Worm (Caenorhabditis elegans) whole organism, L1 larva: ENCODE results near the gene M01F1.8.

Experiments
- C16A3.4 ChIP-seq: fragments of 150-350 bp; optimal IDR thresholded peaks from 2 replicates; lab custom pipeline; 2014; ENCODE audit warnings: missing biosample characterization, missing genetic modification characterization
- C34B4.2 ChIP-seq: sonication (generic microtip); optimal IDR thresholded peaks from 2 replicates; lab custom pipeline; 2017; ENCODE audit warnings: mild to moderate bottlenecking, missing genetic modification characterization, missing compliant biosample characterization
- F16B12.6 ChIP-seq: fragments of 150-350 bp; optimal IDR thresholded peaks from 2 replicates; lab custom pipeline; 2014; ENCODE audit warnings: missing biosample characterization, missing genetic modification characterization
- alr-1 ChIP-seq: fragments of 200-800 bp; sonication (Bioruptor generic); optimal IDR thresholded peaks from 2 replicates; lab custom pipeline; 2018; ENCODE audit warnings: borderline replicate concordance, mild to moderate bottlenecking, missing genetic modification characterization, missing compliant biosample characterization
- aly-2 ChIP-seq: fragments of 150-350 bp; optimal IDR thresholded peaks from 2 replicates; lab custom pipeline; 2014; ENCODE audit warnings: missing biosample characterization, missing genetic modification characterization
- ama-1 ChIP-seq: fragments of 150-350 bp; optimal IDR thresholded peaks from 2 replicates; lab custom pipeline; 2014
- blmp-1 ChIP-seq: fragments of 150-350 bp; optimal IDR thresholded peaks from 2 replicates; lab custom pipeline; 2014; ENCODE audit warnings: missing biosample characterization, missing genetic modification characterization
- ceh-82 ChIP-seq, 3 experiments: fragments of 150-350 bp in 1 of 3; sonication (generic microtip) in 2 of 3; optimal IDR thresholded peaks; 2 replicates each; lab custom pipeline; 2014 to 2017; ENCODE audit warnings: missing biosample characterization in 3 of 3, missing genetic modification characterization in 3 of 3
- ceh-88 ChIP-seq: fragments of 200-800 bp; sonication (Bioruptor generic); IDR thresholded peaks from 2 replicates; pipeline ENCODE4 v1.3.6; 2022; ENCODE audit warnings: missing genetic modification characterization, missing compliant biosample characterization
- ceh-90 ChIP-seq: sonication (generic microtip); optimal IDR thresholded peaks from 2 replicates; lab custom pipeline; 2016; ENCODE audit warnings: missing genetic modification characterization, missing compliant biosample characterization
- ces-1 ChIP-seq: fragments of 150-350 bp; optimal IDR thresholded peaks from 2 replicates; lab custom pipeline; 2014; ENCODE audit warnings: missing biosample characterization, missing genetic modification reagents, missing genetic modification characterization
- efl-1 ChIP-seq, 4 experiments: fragments of 150-350 bp; optimal IDR thresholded peaks in 3 of 4; peaks in 1 of 4; 1 replicate in 1 of 4; 2 replicates in 3 of 4; lab custom pipeline; 2014; ENCODE audit warnings: missing biosample characterization in 2 of 4, missing genetic modification characterization in 2 of 4, missing genetic modification reagents in 2 of 4
- efl-3 ChIP-seq: fragments of 200-800 bp; sonication (Bioruptor generic); optimal IDR thresholded peaks from 2 replicates; lab custom pipeline; 2018; ENCODE audit warnings: mild to moderate bottlenecking, missing genetic modification characterization, missing compliant biosample characterization
- egl-13 ChIP-seq: sonication (generic microtip); optimal IDR thresholded peaks from 2 replicates; lab custom pipeline; 2016; ENCODE audit warnings: missing genotype, missing genetic modification reagents, missing genetic modification characterization, missing compliant biosample characterization
- elt-3 ChIP-seq, 6 experiments: fragments of 150-350 bp in 1 of 6; sonication (generic microtip); optimal IDR thresholded peaks; 2 replicates each; lab custom pipeline; 2017 to 2018; ENCODE audit warnings: missing biosample characterization in 6 of 6, missing genetic modification characterization in 6 of 6, inconsistent platforms in 1 of 6
- fkh-10 ChIP-seq: sonication (generic microtip); optimal IDR thresholded peaks from 2 replicates; lab custom pipeline; 2017; ENCODE audit warnings: missing biosample characterization, missing genetic modification reagents, missing genetic modification characterization
- fkh-4 ChIP-seq: sonication (generic microtip); optimal IDR thresholded peaks from 2 replicates; lab custom pipeline; 2016; ENCODE audit warnings: missing compliant biosample characterization, missing genetic modification characterization, borderline replicate concordance
- grh-1 ChIP-seq: fragments of 200-800 bp; sonication (Bioruptor generic); IDR thresholded peaks from 2 replicates; pipeline ENCODE4 v1.3.6; 2022; ENCODE audit warnings: missing genetic modification reagents, missing genetic modification characterization, missing compliant biosample characterization
- hlh-17 ChIP-seq: fragments of 200-800 bp; sonication (Bioruptor generic); optimal IDR thresholded peaks from 2 replicates; lab custom pipeline; 2018; ENCODE audit warnings: missing genetic modification characterization, mild to moderate bottlenecking, missing compliant biosample characterization, moderate library complexity, borderline replicate concordance
- hlh-4 ChIP-seq: sonication (generic microtip); optimal IDR thresholded peaks from 2 replicates; lab custom pipeline; 2016; ENCODE audit warnings: mild to moderate bottlenecking, missing genetic modification characterization, missing compliant biosample characterization
- irx-1 ChIP-seq: sonication (generic microtip); optimal IDR thresholded peaks from 2 replicates; lab custom pipeline; 2016; ENCODE audit warnings: missing genetic modification characterization, missing compliant biosample characterization
- isw-1 ChIP-seq: fragments of 200-800 bp; sonication (Bioruptor generic); IDR thresholded peaks from 2 replicates; pipeline ENCODE4 v1.3.6; 2022; ENCODE audit warnings: missing genetic modification characterization, missing compliant biosample characterization
- jun-1 ChIP-seq: fragments of 150-350 bp; optimal IDR thresholded peaks from 2 replicates; lab custom pipeline; 2014; ENCODE audit warnings: missing biosample characterization, missing genetic modification reagents, missing genetic modification characterization
- lin-15B ChIP-seq: fragments of 150-350 bp; sonication (generic microtip); optimal IDR thresholded peaks from 3 replicates; lab custom pipeline; 2014; ENCODE audit warnings: missing biosample characterization, missing genetic modification characterization
- lin-39 ChIP-seq: fragments of 150-350 bp; optimal IDR thresholded peaks from 2 replicates; lab custom pipeline; 2014; ENCODE audit warnings: missing biosample characterization, missing genetic modification reagents, missing genetic modification characterization
- lir-3 ChIP-seq: sonication (generic microtip); optimal IDR thresholded peaks from 2 replicates; lab custom pipeline; 2016; ENCODE audit warnings: mild to moderate bottlenecking, missing genetic modification characterization, moderate library complexity, missing compliant biosample characterization; ENCODE audit not compliant: poor library complexity
- mep-1 ChIP-seq: fragments of 150-350 bp; optimal IDR thresholded peaks from 2 replicates; lab custom pipeline; 2014; ENCODE audit warnings: missing biosample characterization, missing genetic modification characterization
- nhr-19 ChIP-seq: fragments of 200-800 bp; sonication (Bioruptor generic); conservative IDR thresholded peaks from 2 replicates; pipeline ENCODE4 v1.3.6; 2022; ENCODE audit warnings: missing genetic modification characterization, missing compliant biosample characterization
- nhr-237 ChIP-seq: fragments of 150-350 bp; optimal IDR thresholded peaks from 2 replicates; lab custom pipeline; 2014; ENCODE audit warnings: missing biosample characterization, missing genetic modification characterization
- nhr-47 ChIP-seq: sonication (generic microtip); optimal IDR thresholded peaks from 2 replicates; lab custom pipeline; 2016; ENCODE audit warnings: mild to moderate bottlenecking, missing genetic modification characterization, moderate library complexity, missing compliant biosample characterization
- nhr-71 ChIP-seq: sonication (generic microtip); optimal IDR thresholded peaks from 2 replicates; lab custom pipeline; 2016; ENCODE audit warnings: mild to moderate bottlenecking, missing genetic modification characterization, moderate library complexity, missing compliant biosample characterization
- nhr-76 ChIP-seq: sonication (generic microtip); optimal IDR thresholded peaks from 2 replicates; lab custom pipeline; 2017; ENCODE audit warnings: missing biosample characterization, missing genetic modification characterization
- nhr-77 ChIP-seq: fragments of 150-350 bp; optimal IDR thresholded peaks from 2 replicates; lab custom pipeline; 2014; ENCODE audit warnings: missing biosample characterization, missing genetic modification characterization
- nhr-84 ChIP-seq: sonication (generic microtip); optimal IDR thresholded peaks from 2 replicates; lab custom pipeline; 2017; ENCODE audit warnings: missing biosample characterization, missing genetic modification characterization
- nhr-85 ChIP-seq: sonication (generic microtip); peaks from one replicate; lab custom pipeline; 2016; ENCODE audit warnings: missing genetic modification characterization, inconsistent platforms, missing compliant biosample characterization
- pag-3 ChIP-seq: sonication (generic microtip); optimal IDR thresholded peaks from 2 replicates; lab custom pipeline; 2017; ENCODE audit warnings: missing genetic modification characterization, mild to moderate bottlenecking, missing compliant biosample characterization, antibody characterized with exemption, borderline replicate concordance; ENCODE audit not compliant: insufficient read depth
- pax-3 ChIP-seq: fragments of 200-800 bp; sonication (Bioruptor generic); optimal IDR thresholded peaks from 2 replicates; lab custom pipeline; 2018; ENCODE audit warnings: mild to moderate bottlenecking, missing genetic modification characterization, moderate library complexity, missing compliant biosample characterization
- pqm-1 ChIP-seq: sonication (generic microtip); optimal IDR thresholded peaks from 3 replicates; lab custom pipeline; 2017; ENCODE audit warnings: missing biosample characterization, missing genetic modification characterization
- rnt-1 ChIP-seq: sonication (generic microtip); optimal IDR thresholded peaks from 2 replicates; lab custom pipeline; 2016; ENCODE audit warnings: mild to moderate bottlenecking, missing genetic modification characterization, moderate library complexity, missing compliant biosample characterization
- skn-1 ChIP-seq: fragments of 150-350 bp; optimal IDR thresholded peaks from 2 replicates; lab custom pipeline; 2014; ENCODE audit warnings: missing biosample characterization, missing genetic modification characterization
- snpc-4 ChIP-seq: fragments of 150-350 bp; optimal IDR thresholded peaks from 2 replicates; lab custom pipeline; 2014; ENCODE audit warnings: missing biosample characterization, missing genetic modification characterization
- snu-23 ChIP-seq: sonication (generic microtip); optimal IDR thresholded peaks from 2 replicates; lab custom pipeline; 2016; ENCODE audit warnings: missing genetic modification characterization, missing compliant biosample characterization
- sptf-1 ChIP-seq: fragments of 150-350 bp; optimal IDR thresholded peaks from 2 replicates; lab custom pipeline; 2014; ENCODE audit warnings: missing biosample characterization, missing genetic modification characterization
- tbx-2 ChIP-seq: sonication (generic microtip); optimal IDR thresholded peaks from 2 replicates; lab custom pipeline; 2016; ENCODE audit warnings: missing genetic modification characterization, missing compliant biosample characterization
- tlp-1 ChIP-seq: fragments of 150-350 bp; optimal IDR thresholded peaks from 2 replicates; lab custom pipeline; 2014; ENCODE audit warnings: missing biosample characterization, missing genetic modification characterization
- unc-30 ChIP-seq: sonication (generic microtip); optimal IDR thresholded peaks from 2 replicates; lab custom pipeline; 2017; ENCODE audit warnings: missing biosample characterization, missing genetic modification characterization
- unc-62 ChIP-seq: fragments of 150-350 bp; optimal IDR thresholded peaks from 2 replicates; lab custom pipeline; 2014; ENCODE audit warnings: missing biosample characterization, missing genetic modification reagents, missing genetic modification characterization
- unc-86 ChIP-seq: sonication (generic microtip); optimal IDR thresholded peaks from 2 replicates; lab custom pipeline; 2016; ENCODE audit warnings: missing genetic modification characterization, missing compliant biosample characterization
- xbp-1 ChIP-seq: sonication (generic microtip); optimal IDR thresholded peaks from 2 replicates; lab custom pipeline; 2016; ENCODE audit warnings: missing genetic modification characterization, missing compliant biosample characterization
- ztf-11 ChIP-seq, 2 experiments: sonication (generic microtip); optimal IDR thresholded peaks; 2 replicates each; lab custom pipeline; 2016 to 2017; ENCODE audit warnings: missing genetic modification characterization in 2 of 2, missing biosample characterization in 1 of 2, missing compliant biosample characterization in 1 of 2
- ztf-4 ChIP-seq: fragments of 150-350 bp; optimal IDR thresholded peaks from 2 replicates; lab custom pipeline; 2014; ENCODE audit warnings: missing biosample characterization, missing genetic modification characterization

Gene M01F1.8

ce11 chrIII:3509908-3510307 lies 7.6 kb upstream of the M01F1.8 start, which contains the start of the genes M01F1.4 and mrpl-35 (continued):
- TF ChIP-seq blmp-1 (tag; lab: Kevin White, UChicago) = peak; percentile 67
- no peak for TF ChIP-seq nhr-237 (tag; lab: Kevin White, UChicago)
- TF ChIP-seq snu-23 (GFP tag; lab: Kevin White, UChicago) = peak; percentile 69
- TF ChIP-seq nhr-76 = no peak
- peak; percentile 23 for TF ChIP-seq tbx-2 (tag; lab: Kevin White, UChicago)
- TF ChIP-seq skn-1 = peak; percentile 72
- TF ChIP-seq efl-3 (GFP tag; lab: Kevin White, UChicago) = no peak
- peak; percentile 93 for TF ChIP-seq mep-1 (tag; lab: Kevin White, UChicago)
- TF ChIP-seq nhr-19 (GFP tag; lab: Robert Waterston, UW) = no peak
- TF ChIP-seq snpc-4 = peak; percentile 52
- TF ChIP-seq nhr-77 (tag; lab: Kevin White, UChicago) = no peak
- TF ChIP-seq elt-3 (tag; optimal IDR thresholded peaks at IDR 0.05; lab: Kevin White, UChicago) = peak in 1 of 6 experiments; percentile 63
- no peak for TF ChIP-seq unc-62 (GFP tag; lab: Kevin White, UChicago)
- TF ChIP-seq hlh-4 (tag; lab: Kevin White, UChicago) = no peak
- TF ChIP-seq lin-15B (tag; lab: Kevin White, UChicago) = no peak
- TF ChIP-seq xbp-1 (tag; lab: Kevin White, UChicago) = peak; percentile 41
- TF ChIP-seq egl-13 (tag; lab: Kevin White, UChicago) = no peak
- no peak for TF ChIP-seq unc-30

- TF ChIP-seq pax-3 (tag; lab: Kevin White, UChicago) (no peak), nhr-84 (tag; lab: Kevin White, UChicago) (no peak), ces-1 (no peak), alr-1 (tag; lab: Kevin White, UChicago) (no peak), lir-3 (no peak), ztf-4 (peak; percentile 48), nhr-71 (tag; lab: Kevin White, UChicago) (peak; percentile 83), fkh-10 (GFP tag; lab: Kevin White, UChicago) (peak; percentile 66), pag-3 (tag; lab: Kevin White, UChicago) (no peak), efl-1 (optimal IDR thresholded peaks at IDR 0.05; lab: Kevin White, UChicago) (peak; percentile 86 to 90), efl-1 (GFP tag; optimal IDR thresholded peaks at IDR 0.05 in 1 of 2; lab: Kevin White, UChicago) (peak; percentile 82 to 98), aly-2 (tag; lab: Kevin White, UChicago) (peak; percentile 66), sptf-1 (tag; lab: Kevin White, UChicago) (no peak), ceh-90 (tag; lab: Kevin White, UChicago) (no peak), unc-86 (tag; lab: Kevin White, UChicago) (peak; percentile 43), grh-1 (GFP tag; lab: Robert Waterston, UW) (no peak), ceh-88 (no peak), hlh-17 (GFP tag; lab: Kevin White, UChicago) (no peak), pqm-1 (tag; lab: Kevin White, UChicago) (no peak), jun-1 (tag; lab: Kevin White, UChicago) (peak; percentile 81), ztf-11 (tag; optimal IDR thresholded peaks at IDR 0.05; lab: Kevin White, UChicago) (no peak), F16B12.6 (tag; lab: Kevin White, UChicago) (peak; percentile 99), nhr-47 (tag; lab: Kevin White, UChicago) (peak; percentile 83), isw-1 (GFP tag; lab: Robert Waterston, UW) (peak; percentile 82), elt-3 (tag; optimal IDR thresholded peaks at IDR 0.05; lab: Kevin White, UChicago) (peak in 3 of 6 experiments; percentile 36 to 83 (median 82)), ama-1 (lab: Kevin White, UChicago) (peak; percentile 50), C16A3.4 (tag; lab: Kevin White, UChicago) (peak; percentile 91), nhr-85 (tag; lab: Kevin White, UChicago) (peak; percentile 75), blmp-1 (tag; lab: Kevin White, UChicago) (peak; percentile 53), nhr-77 (tag; lab: Kevin White, UChicago) (peak; percentile 71), rnt-1 (peak; percentile 87), egl-13 (tag; lab: Kevin White, UChicago) (peak; percentile 43), ceh-82 (tag; optimal IDR thresholded peaks at IDR 0.05; lab: Kevin White, UChicago) (peak; percentile 79 to 95 (median 86)), lin-39 (no peak), tlp-1 (tag; lab: Kevin White, UChicago) (no peak), C34B4.2 (tag; lab: Kevin White, UChicago) (no peak), snu-23 (GFP tag; lab: Kevin White, UChicago) (peak; percentile 90), fkh-4 (tag; lab: Kevin White, UChicago) (no peak), irx-1 (peak; percentile 57)
Measured at ce11 chrIII:3505051-3505548, 2.8 kb upstream of the M01F1.8 start, which contains the start of gene lias-1. TSS of gene lias-1 (minus strand) at chrIII:3505101.
